Fruit fly (Drosophila melanogaster): Measurements from ENCODE around the gene Ubr3.
A peak's percentile ranks its signal among the peaks of the same experiment; 100 is the strongest.

The Ubr3 gene

dm6 chrX:7908239-7909068 is 27.2 kb upstream of the Ubr3 start, which contains the start of the genes dpr14 and spidey (continued):
- TF ChIP-seq amos (GFP tag; IDR thresholded peaks at IDR 0.05; ENCODE audit: partially characterized antibody) (peak; percentile 22; the same call in 1 of the 2 replicates), Dref (GFP tag; IDR thresholded peaks at IDR 0.05) (peak; percentile 58), CG12769 (tag; optimal IDR thresholded peaks at IDR 0.05) (peak; percentile 95), CG9215 (GFP tag; IDR thresholded peaks at IDR 0.05) (peak; percentile 86), CG4424 (GFP tag; optimal IDR thresholded peaks at IDR 0.05) (peak; percentile 86), CG15073 (GFP tag; optimal IDR thresholded peaks at IDR 0.05) (peak; percentile 59), Lim3 (GFP tag; IDR thresholded peaks at IDR 0.05) (peak; percentile 35; the same call in 1 of the 2 replicates), slbo (GFP tag; IDR thresholded peaks at IDR 0.05) (peak; percentile 94), stc (GFP tag; IDR thresholded peaks at IDR 0.05) (peak; percentile 86), CG8388 (GFP tag; optimal IDR thresholded peaks at IDR 0.05) (peak; percentile 100), ken (GFP tag; IDR thresholded peaks at IDR 0.05) (peak; percentile 87), Jarid2 (GFP tag; optimal IDR thresholded peaks at IDR 0.05) (peak; percentile 74), seq (GFP tag; IDR thresholded peaks at IDR 0.05) (peak; percentile 95), sim (GFP tag; IDR thresholded peaks at IDR 0.05) (peak; percentile 64; the same call in 1 of the 2 replicates), CG7987 (GFP tag; optimal IDR thresholded peaks at IDR 0.05) (peak; percentile 78), mam (GFP tag; optimal IDR thresholded peaks at IDR 0.05) (peak; percentile 88), CG7357 (GFP tag; IDR thresholded peaks at IDR 0.05) (peak; percentile 79), CG3407 (GFP tag; optimal IDR thresholded peaks at IDR 0.05) (peak; percentile 74), Kr (GFP tag; optimal IDR thresholded peaks at IDR 0.05) (no peak), CG16863 (GFP tag; optimal IDR thresholded peaks at IDR 0.05) (peak; percentile 88), Xrp1 (GFP tag; IDR thresholded peaks at IDR 0.05) (peak; percentile 90), CG1832 (GFP tag; optimal IDR thresholded peaks at IDR 0.05) (no peak), Hmr (GFP tag; optimal IDR thresholded peaks at IDR 0.05) (peak; percentile 95), CG31441 (GFP tag; IDR thresholded peaks at IDR 0.05) (peak; percentile 88), CG17361 (GFP tag; IDR thresholded peaks at IDR 0.05) (peak; percentile 86), Doc2 (GFP tag; IDR thresholded peaks at IDR 0.05) (no peak; the same call in 1 of the 2 replicates), CG17829 (tag; optimal IDR thresholded peaks at IDR 0.05) (peak; percentile 90), CG4360 (GFP tag; IDR thresholded peaks at IDR 0.05) (peak; percentile 42), ssp (GFP tag; IDR thresholded peaks at IDR 0.05) (peak; percentile 74), CG9437 (GFP tag; optimal IDR thresholded peaks at IDR 0.05) (peak; percentile 76), Hr78 (GFP tag; optimal IDR thresholded peaks at IDR 0.05) (peak in 1 of 2 experiments; percentile 75), Hand (GFP tag; optimal IDR thresholded peaks at IDR 0.05) (peak; percentile 88), Dek (tag; optimal IDR thresholded peaks at IDR 0.05) (peak; percentile 90), aop (GFP tag; IDR thresholded peaks at IDR 0.05) (peak; percentile 56; the same call in 1 of the 2 replicates), ranshi (GFP tag; IDR thresholded peaks at IDR 0.05) (peak; percentile 88), CG12071 (GFP tag; optimal IDR thresholded peaks at IDR 0.05) (peak; percentile 92), CG34224 (GFP tag; IDR thresholded peaks at IDR 0.05; ENCODE audit: partially characterized antibody) (peak; percentile 46; the same call in 1 of the 3 replicates), Drgx (GFP tag; IDR thresholded peaks at IDR 0.05) (peak; percentile 90), bcd (GFP tag; optimal IDR thresholded peaks at IDR 0.05) (peak; percentile 91), CG1024 (GFP tag; IDR thresholded peaks at IDR 0.05) (peak; percentile 61), CG4854 (GFP tag; optimal IDR thresholded peaks at IDR 0.05) (peak; percentile 83), jigr1 (GFP tag; IDR thresholded peaks at IDR 0.05) (peak; percentile 66; the same call in 2 of the 3 replicates), dm (GFP tag; optimal IDR thresholded peaks at IDR 0.05) (peak; percentile 74), CG33213 (GFP tag; optimal IDR thresholded peaks at IDR 0.05) (peak; percentile 80), ap (GFP tag; IDR thresholded peaks at IDR 0.05) (peak; percentile 68), GATAe (GFP tag; conservative IDR thresholded peaks at IDR 0.05) (peak; percentile 93), CkIIα-i1 (GFP tag; IDR thresholded peaks at IDR 0.05) (peak; percentile 36; the same call in 1 of the 2 replicates), CG9797 (GFP tag; optimal IDR thresholded peaks at IDR 0.05) (peak; percentile 22), CG6654 (GFP tag; optimal IDR thresholded peaks at IDR 0.05) (peak; percentile 74)

All from whole organism, embryonic.